Fruit fly (Drosophila melanogaster) whole organism, embryonic: ENCODE data around the gene CG7945.

Experiments used
- BEAF-32 ChIP-seq: fragments of 200-800 bp; sonication (Bioruptor generic); optimal IDR thresholded peaks from 3 replicates; lab custom pipeline; 2017; ENCODE audit warnings: missing biosample characterization, missing genetic modification characterization, mild to moderate bottlenecking, moderate library complexity, missing genetic modification reagents
- Bteb2 ChIP-seq: fragments of 200-800 bp; sonication (Bioruptor generic); optimal IDR thresholded peaks from 2 replicates; lab custom pipeline; 2016; ENCODE audit warnings: missing biosample characterization, missing genetic modification characterization
- CG11247 ChIP-seq: fragments of 200-800 bp; sonication (Bioruptor generic); IDR thresholded peaks from 2 replicates; pipeline ENCODE4 v1.3.6; 2022; ENCODE audit warnings: missing biosample characterization, missing genetic modification characterization
- CG11560 ChIP-seq: fragments of 200-800 bp; sonication (Bioruptor generic); IDR thresholded peaks from 3 replicates; pipeline ENCODE4 v1.3.6; 2022; ENCODE audit warnings: missing biosample characterization, missing genetic modification characterization
- CG12299 ChIP-seq: fragments of 200-800 bp; sonication (Bioruptor generic); optimal IDR thresholded peaks from 2 replicates; lab custom pipeline; 2018; ENCODE audit warnings: missing biosample characterization, mild to moderate bottlenecking, missing genetic modification characterization
- CG12769 ChIP-seq: fragments of 200-800 bp; sonication (Bioruptor generic); optimal IDR thresholded peaks from 2 replicates; lab custom pipeline; 2019; ENCODE audit warnings: missing biosample characterization, mild to moderate bottlenecking, missing genetic modification characterization, moderate library complexity
- CG12942 ChIP-seq: fragments of 200-800 bp; sonication (Bioruptor generic); optimal IDR thresholded peaks from 3 replicates; lab custom pipeline; 2016; ENCODE audit warnings: missing biosample characterization, missing genetic modification characterization
- CG1792 ChIP-seq: fragments of 200-800 bp; sonication (Bioruptor generic); optimal IDR thresholded peaks from 2 replicates; lab custom pipeline; 2016; ENCODE audit warnings: missing biosample characterization, missing genetic modification characterization
- CG18262 ChIP-seq: fragments of 200-800 bp; optimal IDR thresholded peaks from 3 replicates; lab custom pipeline; 2019; ENCODE audit warnings: missing biosample characterization, mild to moderate bottlenecking, missing genetic modification characterization, moderate library complexity
- CG2116 ChIP-seq: fragments of 200-800 bp; sonication (Bioruptor generic); optimal IDR thresholded peaks from 3 replicates; lab custom pipeline; 2018; ENCODE audit warnings: missing biosample characterization, mild to moderate bottlenecking, missing genetic modification characterization
- CG4424 ChIP-seq: fragments of 200-800 bp; sonication (Bioruptor generic); optimal IDR thresholded peaks from 3 replicates; lab custom pipeline; 2016; ENCODE audit warnings: missing biosample characterization, missing genetic modification characterization
- CG4707 ChIP-seq: fragments of 200-800 bp; sonication (Bioruptor generic); optimal IDR thresholded peaks from 2 replicates; lab custom pipeline; 2018; ENCODE audit warnings: missing biosample characterization, mild to moderate bottlenecking, missing genetic modification characterization, moderate library complexity
- CG4730 ChIP-seq: fragments of 200-800 bp; sonication (Bioruptor generic); IDR thresholded peaks from 2 replicates; pipeline ENCODE4 v1.3.6; 2022; ENCODE audit warnings: missing biosample characterization, missing genetic modification characterization
- CG5245 ChIP-seq: fragments of 200-800 bp; sonication (Bioruptor generic); optimal IDR thresholded peaks from 3 replicates; lab custom pipeline; 2016; ENCODE audit warnings: missing biosample characterization, missing genetic modification characterization
- CG6791 ChIP-seq: fragments of 200-800 bp; sonication (Bioruptor generic); IDR thresholded peaks from 3 replicates; pipeline ENCODE4 v1.3.6; 2022; ENCODE audit warnings: missing biosample characterization, missing genetic modification characterization; ENCODE audit not compliant: partially characterized antibody
- CG7839 ChIP-seq: fragments of 200-800 bp; sonication (Bioruptor generic); optimal IDR thresholded peaks from 3 replicates; lab custom pipeline; 2018; ENCODE audit warnings: missing biosample characterization, mild to moderate bottlenecking, missing genetic modification characterization, moderate library complexity
- CG8359 ChIP-seq: fragments of 200-800 bp; sonication (Bioruptor generic); optimal IDR thresholded peaks from 2 replicates; lab custom pipeline; 2017; ENCODE audit warnings: missing biosample characterization, mild to moderate bottlenecking, missing genetic modification characterization, borderline replicate concordance
- CG8924 ChIP-seq: fragments of 200-800 bp; optimal IDR thresholded peaks from 3 replicates; lab custom pipeline; 2019; ENCODE audit warnings: missing biosample characterization, mild to moderate bottlenecking, missing genetic modification characterization, moderate library complexity
- CG8944 ChIP-seq: fragments of 200-800 bp; sonication (Bioruptor generic); optimal IDR thresholded peaks from 3 replicates; lab custom pipeline; 2016; ENCODE audit warnings: missing biosample characterization, missing genetic modification characterization
- Dip2 ChIP-seq: fragments of 200-800 bp; sonication (Bioruptor generic); IDR thresholded peaks from 2 replicates; pipeline ENCODE4 v1.3.6; 2022; ENCODE audit warnings: missing biosample characterization, missing genetic modification characterization
- Drgx ChIP-seq: fragments of 200-800 bp; sonication (Bioruptor generic); IDR thresholded peaks from 2 replicates; pipeline ENCODE4 v1.3.6; 2022; ENCODE audit warnings: missing biosample characterization, missing genetic modification characterization
- Ets65A ChIP-seq: fragments of 200-800 bp; sonication (Bioruptor generic); peaks from one replicate; lab custom pipeline; 2016; ENCODE audit warnings: missing biosample characterization, missing genetic modification characterization
- Gug ChIP-seq: fragments of 200-800 bp; sonication (Bioruptor generic); IDR thresholded peaks from 4 replicates; pipeline ENCODE4 v1.3.6; 2022; ENCODE audit warnings: missing biosample characterization, missing genetic modification characterization
- H15 ChIP-seq: fragments of 200-800 bp; sonication (Bioruptor generic); IDR thresholded peaks from 3 replicates; pipeline ENCODE4 v1.3.6; 2022; ENCODE audit warnings: missing biosample characterization, missing genetic modification characterization
- Hr78 ChIP-seq, 2 experiments: fragments of 200-800 bp in 1 of 2; fragments of >200 bp in 1 of 2; sonication (Bioruptor generic) in 1 of 2; optimal IDR thresholded peaks; 2 replicates each; lab custom pipeline; 2017 to 2019; ENCODE audit warnings: missing biosample characterization in 2 of 2, missing genetic modification characterization in 2 of 2, mild to moderate bottlenecking in 1 of 2, moderate library complexity in 1 of 2
- Kr ChIP-seq: fragments of 200-800 bp; sonication (Bioruptor generic); optimal IDR thresholded peaks from 2 replicates; lab custom pipeline; 2017; ENCODE audit warnings: missing biosample characterization, mild to moderate bottlenecking, missing genetic modification characterization
- Mad ChIP-seq: fragments of 200-800 bp; sonication (Bioruptor generic); optimal IDR thresholded peaks from 2 replicates; lab custom pipeline; 2016; ENCODE audit warnings: missing biosample characterization, missing genetic modification characterization
- Mes4 ChIP-seq: fragments of 200-800 bp; sonication (Bioruptor generic); optimal IDR thresholded peaks from 2 replicates; lab custom pipeline; 2016; ENCODE audit warnings: missing biosample characterization, missing genetic modification characterization
- Nf-YC ChIP-seq: fragments of 200-800 bp; optimal IDR thresholded peaks from 3 replicates; lab custom pipeline; 2019; ENCODE audit warnings: missing biosample characterization, mild to moderate bottlenecking, missing genetic modification characterization, moderate library complexity
- Ravus ChIP-seq: fragments of 200-800 bp; sonication (Bioruptor generic); IDR thresholded peaks from 2 replicates; pipeline ENCODE4 v1.3.6; 2022; ENCODE audit warnings: missing biosample characterization, missing genetic modification characterization
- Rx ChIP-seq: fragments of 200-800 bp; sonication (Bioruptor generic); IDR thresholded peaks from 2 replicates; pipeline ENCODE4 v1.3.6; 2022; ENCODE audit warnings: missing biosample characterization, missing genetic modification characterization
- Six4 ChIP-seq: fragments of 200-800 bp; sonication (Bioruptor generic); optimal IDR thresholded peaks from 2 replicates; lab custom pipeline; 2016; ENCODE audit warnings: missing biosample characterization, missing genetic modification characterization
- abd-A ChIP-seq: fragments of 200-800 bp; sonication (Bioruptor generic); optimal IDR thresholded peaks from 3 replicates; lab custom pipeline; 2019; ENCODE audit warnings: missing biosample characterization, mild to moderate bottlenecking, missing genetic modification characterization, moderate library complexity
- al ChIP-seq: fragments of 200-800 bp; sonication (Bioruptor generic); IDR thresholded peaks from 2 replicates; pipeline ENCODE4 v1.3.6; 2022; ENCODE audit warnings: missing biosample characterization, missing genetic modification characterization
- ci ChIP-seq: fragments of 200-800 bp; sonication (Bioruptor generic); IDR thresholded peaks from 3 replicates; pipeline ENCODE4 v1.3.6; 2022; ENCODE audit warnings: missing biosample characterization, missing genetic modification characterization
- disco-r ChIP-seq: fragments of 200-800 bp; sonication (Bioruptor generic); optimal IDR thresholded peaks from 2 replicates; lab custom pipeline; 2016; ENCODE audit warnings: missing biosample characterization, missing genetic modification characterization
- dmrt11E ChIP-seq: fragments of 200-800 bp; sonication (Bioruptor generic); optimal IDR thresholded peaks from 3 replicates; lab custom pipeline; 2018; ENCODE audit warnings: missing biosample characterization, mild to moderate bottlenecking, missing genetic modification characterization, moderate library complexity
- dmrt99B ChIP-seq: fragments of 200-800 bp; sonication (Bioruptor generic); optimal IDR thresholded peaks from 2 replicates; lab custom pipeline; 2018; ENCODE audit warnings: missing biosample characterization, mild to moderate bottlenecking, missing genetic modification characterization, moderate library complexity
- emc ChIP-seq: fragments of 200-800 bp; sonication (Bioruptor generic); optimal IDR thresholded peaks from 2 replicates; lab custom pipeline; 2016; ENCODE audit warnings: missing biosample characterization, missing genetic modification characterization
- fd102C ChIP-seq: fragments of 200-800 bp; sonication (Bioruptor generic); optimal IDR thresholded peaks from 2 replicates; lab custom pipeline; 2018; ENCODE audit warnings: missing biosample characterization, mild to moderate bottlenecking, missing genetic modification characterization, moderate library complexity
- gro ChIP-seq: fragments of 200-800 bp; sonication (Bioruptor generic); optimal IDR thresholded peaks from 2 replicates; lab custom pipeline; 2016; ENCODE audit warnings: missing biosample characterization, missing genetic modification characterization
- hth ChIP-seq: fragments of >200 bp; optimal IDR thresholded peaks from 2 replicates; lab custom pipeline; 2017; ENCODE audit warnings: inconsistent platforms
- lilli ChIP-seq: fragments of 200-800 bp; sonication (Bioruptor generic); optimal IDR thresholded peaks from 3 replicates; lab custom pipeline; 2016; ENCODE audit warnings: missing biosample characterization, missing genetic modification characterization
- lmd ChIP-seq: fragments of 200-800 bp; sonication (Bioruptor generic); IDR thresholded peaks from 2 replicates; pipeline ENCODE4 v1.3.6; 2022; ENCODE audit warnings: missing biosample characterization, missing genetic modification characterization
- sc ChIP-seq, 3 experiments: fragments of >200 bp in 2 of 3; fragments of 200-800 bp in 1 of 3; sonication (Bioruptor generic) in 1 of 3; optimal IDR thresholded peaks; 2 replicates in 2 of 3; 3 replicates in 1 of 3; lab custom pipeline; 2017; ENCODE audit warnings: mild to moderate bottlenecking in 1 of 3, missing biosample characterization in 1 of 3, missing genetic modification characterization in 1 of 3, missing genetic modification reagents in 1 of 3
- schlank ChIP-seq: fragments of 200-800 bp; sonication (Bioruptor generic); optimal IDR thresholded peaks from 2 replicates; lab custom pipeline; 2018; ENCODE audit warnings: missing biosample characterization, mild to moderate bottlenecking, missing genetic modification characterization
- sd ChIP-seq: fragments of 200-800 bp; sonication (Bioruptor generic); optimal IDR thresholded peaks from 3 replicates; lab custom pipeline; 2018; ENCODE audit warnings: missing biosample characterization, mild to moderate bottlenecking, missing genetic modification characterization, moderate library complexity
- sim ChIP-seq: fragments of 200-800 bp; sonication (Bioruptor generic); IDR thresholded peaks from 2 replicates; pipeline ENCODE4 v1.3.6; 2022; ENCODE audit warnings: missing biosample characterization, missing genetic modification characterization
- so ChIP-seq: fragments of 200-800 bp; sonication (Bioruptor generic); IDR thresholded peaks from 3 replicates; pipeline ENCODE4 v1.3.6; 2022; ENCODE audit warnings: missing biosample characterization, missing genetic modification characterization
- tup ChIP-seq: fragments of 200-800 bp; sonication (Bioruptor generic); optimal IDR thresholded peaks from 2 replicates; lab custom pipeline; 2016; ENCODE audit warnings: missing biosample characterization, mild to moderate bottlenecking, missing genetic modification characterization, moderate library complexity

The CG7945 gene

dm6 chr3L:15532368-15533030 is 8.6 kb upstream of the CG7945 start (continued):
- TF ChIP-seq Kr (GFP tag; lab: Kevin White, UChicago) (no peak), CG18262 (tag; lab: Kevin White, UChicago) (peak; percentile 79), CG12769 (tag; lab: Kevin White, UChicago) (peak; percentile 68), dmrt99B (peak; percentile 63), lilli (GFP tag; lab: Kevin White, UChicago) (no peak), Gug (GFP tag; lab: Robert Waterston, UW) (peak; percentile 21; the same call in 1 of the 4 replicates), so (GFP tag; lab: Robert Waterston, UW) (0 out of 3 replicates have a peak, but pooled peaks have one; percentile 25), CG12299 (tag; lab: Kevin White, UChicago) (no peak), disco-r (GFP tag; lab: Kevin White, UChicago) (no peak), CG4730 (GFP tag; lab: Robert Waterston, UW) (0 out of 2 replicates have a peak, but pooled peaks have one; percentile 31), CG11247 (GFP tag; lab: Robert Waterston, UW) (0 out of 2 replicates have a peak, but pooled peaks have one; percentile 18), CG6791 (GFP tag; lab: Robert Waterston, UW) (no peak), CG7839 (tag; lab: Kevin White, UChicago) (peak; percentile 38), ci (GFP tag; lab: Robert Waterston, UW) (peak; percentile 54; the same call in 2 of the 3 replicates), CG11560 (tag; lab: Robert Waterston, UW) (no peak), CG8924 (tag; lab: Kevin White, UChicago) (peak; percentile 17), emc (GFP tag; lab: Kevin White, UChicago) (no peak), al (GFP tag; lab: Robert Waterston, UW) (peak; percentile 35; the same call in 1 of the 2 replicates), BEAF-32 (no peak), Hr78 (GFP tag; optimal IDR thresholded peaks at IDR 0.05; lab: Kevin White, UChicago) (peak in 1 of 2 experiments; percentile 29), Ets65A (GFP tag; lab: Kevin White, UChicago) (no peak), sc (optimal IDR thresholded peaks at IDR 0.05; lab: Kevin White, UChicago) (no peak), sc (GFP tag; optimal IDR thresholded peaks at IDR 0.05; lab: Kevin White, UChicago) (no peak), CG5245 (no peak), H15 (no peak), Six4 (GFP tag; lab: Kevin White, UChicago) (peak; percentile 44), Rx (GFP tag; lab: Robert Waterston, UW) (peak; percentile 46), lmd (GFP tag; lab: Robert Waterston, UW) (peak; percentile 58), sim (GFP tag; lab: Robert Waterston, UW) (peak; percentile 29; the same call in 1 of the 2 replicates), CG8359 (no peak), Drgx (peak; percentile 70), CG1792 (GFP tag; lab: Kevin White, UChicago) (peak; percentile 5), Bteb2 (GFP tag; lab: Kevin White, UChicago) (no peak), fd102C (GFP tag; lab: Kevin White, UChicago) (no peak), Ravus (GFP tag; lab: Robert Waterston, UW) (no peak), CG4707 (GFP tag; lab: Kevin White, UChicago) (no peak), Dip2 (no peak), Mad (GFP tag; lab: Kevin White, UChicago) (no peak), tup (GFP tag; lab: Kevin White, UChicago) (no peak), schlank (no peak), CG12942 (no peak), sd (tag; lab: Kevin White, UChicago) (peak; percentile 18), Nf-YC (tag; lab: Kevin White, UChicago) (no peak), CG2116 (GFP tag; lab: Kevin White, UChicago) (no peak), hth (lab: Kevin White, UChicago) (no peak), CG4424 (GFP tag; lab: Kevin White, UChicago) (peak; percentile 63), CG8944 (no peak), gro (GFP tag; lab: Kevin White, UChicago) (no peak), Mes4 (GFP tag; lab: Kevin White, UChicago) (no peak), abd-A (tag; lab: Kevin White, UChicago) (peak; percentile 10), dmrt11E (no peak)
